Fruit fly (Drosophila melanogaster) whole organism, larva: ENCODE data around the gene Nhe3.

Experiments
- noc ChIP-seq: fragments of 200-800 bp; sonication (Bioruptor generic); optimal IDR thresholded peaks from 3 replicates; lab custom pipeline; 2019; ENCODE audit warnings: missing biosample characterization, mild to moderate bottlenecking, missing genetic modification characterization, moderate library complexity

Gene Nhe3

DNA sequence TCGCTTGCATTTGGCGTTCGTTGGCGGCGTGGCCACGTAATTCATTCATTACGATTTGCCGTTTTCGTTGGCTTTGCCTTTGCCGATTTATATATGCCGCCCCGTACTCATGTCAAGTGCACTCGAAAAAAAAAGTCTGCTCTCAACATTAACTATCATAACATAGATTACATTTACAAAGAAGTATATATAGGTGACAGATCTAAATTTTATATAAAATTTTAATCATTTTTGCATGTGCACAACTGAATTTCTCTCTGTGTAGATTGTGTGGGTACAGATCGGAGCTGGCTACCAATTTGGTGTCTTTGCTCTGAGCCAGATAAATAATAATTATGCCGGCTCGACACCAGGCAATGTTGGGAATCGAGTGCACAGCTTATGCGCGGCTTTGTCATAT, 14.2 kb upstream of the Nhe3 start:
- TF ChIP-seq noc (tag; lab: Kevin White, UChicago) = no peak

DNA sequence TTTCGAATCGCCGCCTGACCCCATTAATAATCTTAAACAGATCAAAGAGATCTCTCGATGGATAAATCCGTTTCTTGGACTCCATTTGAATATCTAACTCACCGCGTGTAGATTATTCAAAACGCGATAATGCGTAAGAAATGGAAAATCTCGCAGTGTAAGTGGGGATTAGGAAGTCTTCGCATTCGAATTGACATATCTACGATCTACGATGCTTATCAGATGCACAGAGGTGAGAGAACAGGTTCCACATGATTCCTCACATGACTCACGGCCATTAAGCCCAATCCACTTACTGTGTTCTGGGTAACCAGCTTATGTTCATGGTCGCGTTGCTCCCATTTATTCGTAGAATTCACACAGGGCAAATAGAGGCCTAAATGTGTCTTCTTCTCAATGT, 12.1 kb upstream of the Nhe3 start:
- TF ChIP-seq noc (tag; lab: Kevin White, UChicago) = no peak

DNA sequence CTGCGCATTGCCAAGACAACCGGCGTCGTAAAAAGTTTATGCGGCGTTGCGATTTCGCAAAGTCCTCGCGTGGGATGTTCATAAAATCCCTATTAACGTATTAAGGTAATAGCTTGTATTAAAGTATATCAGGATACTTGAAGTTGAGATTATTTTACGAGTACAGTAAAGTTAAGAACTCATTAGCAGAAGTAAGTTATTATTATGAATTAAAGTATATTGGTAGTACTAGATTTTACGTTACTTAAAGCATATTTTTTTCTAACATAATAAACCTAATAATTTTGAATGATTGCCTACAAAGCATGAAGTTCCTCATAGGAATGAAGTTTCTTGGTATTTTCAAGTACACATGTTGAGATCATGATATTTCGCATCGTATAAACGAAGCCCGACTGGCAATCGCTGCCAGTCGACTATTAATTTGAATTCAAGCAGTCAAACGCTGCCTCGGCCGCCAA, 9.7 kb upstream of the Nhe3 start:
- TF ChIP-seq noc (tag; lab: Kevin White, UChicago) = peak; percentile 48

DNA sequence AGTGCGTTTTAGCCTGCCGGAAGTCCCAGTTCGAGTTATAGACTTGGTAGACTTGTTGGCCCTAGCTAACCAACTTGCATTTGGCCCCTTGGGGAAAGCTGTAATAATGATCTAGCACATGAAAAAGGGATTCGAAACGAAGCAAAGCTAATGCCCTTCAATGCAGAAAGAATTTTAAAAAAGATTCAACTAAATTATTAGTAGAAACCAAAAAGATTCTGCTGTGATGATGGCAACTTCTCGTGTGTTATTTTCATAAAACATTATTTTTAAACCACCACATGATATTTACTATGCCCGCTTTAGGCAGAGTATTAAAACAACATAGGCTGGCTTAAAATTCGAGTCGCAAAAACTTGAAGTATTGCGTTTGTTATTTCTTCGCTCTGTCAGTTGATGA, 7.9 kb upstream of the Nhe3 start:
- TF ChIP-seq noc (tag; lab: Kevin White, UChicago) = no peak

DNA sequence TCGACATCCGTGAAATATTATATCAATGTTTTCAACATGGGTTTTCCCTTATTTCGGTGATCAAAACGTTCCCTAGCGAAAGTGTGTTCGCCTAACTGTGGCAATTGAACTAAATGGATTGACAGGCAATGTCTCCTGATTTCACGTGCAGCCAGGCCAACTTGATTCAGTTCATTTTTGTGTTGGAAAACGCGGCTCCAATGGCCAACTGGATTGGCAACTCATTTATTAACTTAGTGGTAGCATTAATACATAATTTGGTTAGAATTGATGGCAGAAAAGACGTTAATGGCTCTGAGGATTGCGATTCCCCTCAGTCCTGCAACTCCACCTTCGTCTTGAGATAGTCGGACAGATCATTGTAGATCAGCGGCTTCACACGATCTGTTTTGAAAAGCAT, 2.4 kb upstream of the Nhe3 start, which contains the start of gene CG11327:
Gene CG11327, minus strand, starts transcription at position 101 of the 400 bp plus-strand sequence.
- TF ChIP-seq noc (tag; lab: Kevin White, UChicago) = no peak

DNA sequence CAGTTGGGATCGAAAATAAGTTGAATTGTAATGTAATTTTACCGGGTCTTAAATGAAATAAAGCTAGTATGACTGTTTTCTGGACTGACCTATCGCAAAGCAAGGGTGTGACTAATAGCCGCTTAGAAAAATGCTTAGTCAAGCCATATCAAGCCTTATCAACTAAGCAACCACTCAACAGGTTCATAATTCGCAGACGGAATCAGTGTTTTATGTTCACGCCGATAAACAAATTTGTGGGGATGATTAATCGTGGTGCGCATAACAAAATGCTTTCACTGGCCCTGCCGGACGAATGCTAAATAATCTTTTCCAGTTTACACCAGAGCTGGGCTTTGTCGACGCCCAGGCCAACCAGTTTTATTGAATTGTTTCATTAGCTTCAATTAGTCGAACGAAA, 1.3 kb downstream of the Nhe3 start:
- TF ChIP-seq noc (tag; lab: Kevin White, UChicago) = peak; percentile 47

DNA sequence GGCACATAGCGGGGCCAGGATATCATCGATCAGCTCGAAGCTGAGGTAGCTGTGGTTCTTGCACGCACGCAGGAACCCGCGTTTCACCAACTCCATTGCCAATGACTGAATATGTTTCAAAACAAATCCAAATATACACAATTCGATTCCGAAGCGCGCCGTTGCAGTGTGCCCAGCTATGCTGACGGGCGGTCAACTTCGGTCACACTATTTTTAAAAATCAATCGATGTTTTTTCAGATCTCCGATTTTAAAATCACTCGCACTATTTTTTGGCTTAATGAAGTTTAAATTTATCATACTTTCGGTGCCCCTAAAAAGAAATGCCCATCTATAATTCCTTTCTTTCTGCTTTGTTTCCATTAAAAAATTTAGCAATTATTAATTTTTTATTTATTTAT, 6.7 kb downstream of the Nhe3 start, which contains the start of gene Nse1:
Gene Nse1, minus strand, starts transcription at position 173 of the 400 bp plus-strand sequence.
- TF ChIP-seq noc (tag; lab: Kevin White, UChicago) = no peak

DNA sequence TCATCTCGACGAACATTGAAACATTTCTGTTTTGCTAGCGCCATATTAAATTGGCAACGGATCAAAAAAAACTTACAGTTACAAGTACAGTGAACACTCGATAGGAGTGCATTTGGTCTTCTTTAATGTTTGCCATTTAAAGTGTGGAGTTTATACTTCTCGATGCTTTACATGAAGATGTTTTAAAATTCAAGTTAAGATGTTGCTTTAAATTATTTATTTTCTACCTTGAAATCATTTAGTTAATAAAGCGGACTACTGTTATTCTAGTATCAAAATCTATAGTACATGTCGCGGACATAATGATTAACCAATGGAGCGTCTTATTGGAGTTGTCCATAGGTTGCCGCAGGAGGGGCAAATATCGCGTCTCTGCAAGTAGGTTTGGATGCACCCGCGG, 7.6 kb downstream of the Nhe3 start, which contains the start of gene cort:
Gene cort, minus strand, starts transcription at position 101 of the 400 bp plus-strand sequence.
- no peak for TF ChIP-seq noc (tag; lab: Kevin White, UChicago)

DNA sequence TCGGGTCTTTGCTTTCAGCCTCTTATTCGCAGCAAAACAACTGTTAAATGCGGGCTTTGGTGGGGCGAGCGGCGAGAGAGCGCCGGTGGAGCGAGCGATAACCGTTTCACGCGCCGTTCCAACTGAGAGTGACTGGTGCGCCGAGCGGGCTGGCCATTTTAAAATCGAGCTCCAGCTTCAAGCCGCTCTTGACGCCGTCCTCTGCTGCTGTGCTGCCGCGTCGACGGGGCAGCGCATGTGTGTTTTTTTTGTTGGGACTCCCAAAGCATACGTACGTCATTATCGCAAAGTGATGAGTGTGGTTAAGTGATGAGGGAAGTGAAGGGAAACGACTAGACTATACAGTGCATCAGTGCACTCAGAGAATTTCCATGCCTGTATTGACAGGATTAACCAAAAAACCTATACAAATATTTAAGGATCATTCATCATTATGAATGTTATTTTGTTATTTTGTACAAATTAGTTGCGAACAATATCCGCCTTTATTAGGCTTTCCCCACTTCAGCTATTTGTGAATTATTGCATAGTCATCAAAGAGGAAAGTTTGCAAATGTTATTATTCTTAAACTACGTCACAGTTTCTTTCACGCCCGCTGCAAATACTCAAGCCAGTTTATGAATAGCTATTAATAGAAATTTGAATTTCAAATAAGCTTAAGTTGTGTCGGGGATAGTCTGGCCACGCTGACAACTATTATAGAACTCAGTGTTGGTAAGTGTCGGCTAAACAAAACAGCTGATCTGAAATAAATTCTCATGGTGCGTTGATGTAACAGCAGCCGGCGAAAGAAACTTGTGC, 10.8 kb downstream of the Nhe3 start, which contains the start of gene Spn27A:
Gene Spn27A, minus strand, starts transcription at position 137 of the 802 bp plus-strand sequence.
- peak; percentile 17 for TF ChIP-seq noc (tag; lab: Kevin White, UChicago)

DNA sequence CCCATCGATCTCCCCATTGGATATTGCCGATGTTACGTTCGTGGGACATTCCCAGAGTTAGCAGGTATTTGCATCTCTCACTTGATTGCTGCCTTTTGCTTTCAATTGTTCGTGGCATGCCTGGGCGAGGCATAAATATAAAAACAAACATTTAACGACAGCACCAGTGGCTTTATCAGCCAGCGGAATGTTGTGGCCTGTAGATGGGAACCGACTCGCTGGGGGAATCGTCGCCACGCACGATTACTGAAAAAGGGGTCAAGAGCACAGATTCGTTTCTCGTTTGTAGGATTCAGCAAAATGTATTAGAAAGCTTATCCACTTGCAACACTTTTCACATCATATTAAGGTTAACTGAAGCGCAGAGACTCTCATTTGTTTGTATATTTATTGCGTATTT, 12.8 kb downstream of the Nhe3 start:
- no peak for TF ChIP-seq noc (tag; lab: Kevin White, UChicago)

DNA sequence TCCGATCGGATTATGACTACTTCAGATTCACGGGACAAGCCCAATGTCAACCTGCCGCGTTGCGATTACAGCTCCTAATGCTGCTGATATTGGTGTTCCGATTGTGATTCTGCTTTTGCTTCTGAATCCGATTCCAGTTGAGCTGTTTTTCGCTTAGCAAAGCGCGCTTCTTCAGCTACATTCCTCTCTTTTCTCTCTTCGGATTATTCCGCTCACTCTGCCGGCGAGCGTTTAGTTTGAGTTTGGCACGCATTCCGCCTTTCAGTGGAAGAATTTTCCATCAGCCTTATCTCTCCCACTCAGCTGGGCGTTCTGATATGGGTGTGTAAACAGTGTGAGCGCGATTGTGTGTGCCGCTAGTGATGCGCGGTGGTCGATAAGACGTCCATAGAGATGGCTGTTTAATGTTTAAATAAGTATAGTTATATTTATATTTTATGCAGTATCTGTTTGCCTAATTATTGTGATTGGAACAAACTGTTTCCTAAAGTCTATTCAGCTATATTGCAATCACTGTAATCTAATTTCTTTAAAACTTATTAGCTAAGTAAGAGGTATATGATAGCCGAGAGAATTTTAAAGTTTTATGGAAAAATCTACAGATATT, 16.3 kb downstream of the Nhe3 start, which contains the start of gene Galt:
Gene Galt, minus strand, starts transcription at position 315 of the 607 bp plus-strand sequence.
- no peak for TF ChIP-seq noc (tag; lab: Kevin White, UChicago)

DNA sequence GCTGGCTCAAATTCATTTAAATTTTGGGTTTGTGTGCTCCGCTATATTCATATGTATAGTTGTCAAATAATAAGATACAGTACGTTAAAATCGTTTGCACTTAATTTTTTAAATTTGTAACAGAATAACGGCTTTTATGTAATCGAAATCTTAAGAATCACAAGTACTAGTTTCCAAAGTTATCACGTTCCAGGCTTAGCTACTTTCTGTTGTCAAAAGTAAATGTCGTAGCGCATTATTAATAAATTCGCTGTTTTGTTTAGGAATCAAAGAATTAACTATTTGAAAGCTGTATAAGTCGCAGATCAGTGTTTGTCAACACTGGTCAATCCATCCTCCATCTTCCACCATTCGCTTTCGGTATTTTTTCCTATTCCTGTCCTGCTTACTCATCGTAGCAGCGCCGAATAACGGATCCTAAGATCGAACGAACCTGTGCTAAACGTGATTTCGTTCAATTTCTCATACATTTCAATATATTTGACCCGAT, 20.6 kb downstream of the Nhe3 start, which contains the start of the genes CG13771, CG34310 and cup:
Gene CG13771, minus strand, starts transcription at position 51 of the 490 bp plus-strand sequence.
Gene CG34310, plus strand, starts transcription at position 103 of the 490 bp plus-strand sequence.
Gene cup, plus strand, starts transcription at position 103 of the 490 bp plus-strand sequence.
- no peak for TF ChIP-seq noc (tag; lab: Kevin White, UChicago)

DNA sequence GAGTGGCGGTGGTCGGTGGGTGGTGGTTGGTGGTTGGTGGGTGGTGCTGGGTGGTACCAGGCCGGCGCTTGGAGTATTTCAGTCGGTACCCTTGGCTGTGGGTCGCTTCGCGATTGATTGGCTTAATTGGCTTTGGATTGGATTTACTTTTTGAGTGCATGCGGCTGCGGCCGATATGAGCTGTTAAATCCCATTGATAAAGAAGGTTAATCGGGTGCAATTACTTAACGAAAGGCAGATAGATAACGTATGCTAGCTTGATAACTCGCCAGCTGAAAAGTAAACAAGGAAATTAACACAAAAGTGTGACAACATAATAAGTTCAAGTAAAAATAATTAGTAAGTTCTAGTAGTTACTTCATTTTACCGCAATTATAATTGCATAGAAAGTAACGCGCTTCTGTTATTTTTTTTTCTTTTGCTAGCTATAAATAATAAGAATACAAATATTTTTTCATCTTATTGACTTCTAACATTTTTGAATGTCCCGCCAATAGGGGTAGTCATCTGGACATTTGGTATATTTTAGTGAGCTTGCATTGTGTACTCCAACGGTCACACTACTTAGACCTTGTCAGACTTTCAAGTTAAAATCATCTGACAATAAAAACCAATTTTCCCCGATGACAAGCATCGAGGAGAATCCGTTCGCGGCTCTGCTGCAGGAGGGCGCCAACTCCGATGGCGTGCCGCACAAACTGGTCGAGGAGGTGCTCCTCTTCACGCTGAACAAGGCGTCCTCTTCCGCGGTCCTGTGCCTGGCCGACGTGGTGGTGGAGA, 26.0 kb downstream of the Nhe3 start, which contains the start of the genes CG31636 and Ube4A:
Gene CG31636, minus strand, starts transcription at position 184 of the 780 bp plus-strand sequence.
Gene Ube4A, plus strand, starts transcription at position 549 of the 780 bp plus-strand sequence.
- no peak for TF ChIP-seq noc (tag; lab: Kevin White, UChicago)

DNA sequence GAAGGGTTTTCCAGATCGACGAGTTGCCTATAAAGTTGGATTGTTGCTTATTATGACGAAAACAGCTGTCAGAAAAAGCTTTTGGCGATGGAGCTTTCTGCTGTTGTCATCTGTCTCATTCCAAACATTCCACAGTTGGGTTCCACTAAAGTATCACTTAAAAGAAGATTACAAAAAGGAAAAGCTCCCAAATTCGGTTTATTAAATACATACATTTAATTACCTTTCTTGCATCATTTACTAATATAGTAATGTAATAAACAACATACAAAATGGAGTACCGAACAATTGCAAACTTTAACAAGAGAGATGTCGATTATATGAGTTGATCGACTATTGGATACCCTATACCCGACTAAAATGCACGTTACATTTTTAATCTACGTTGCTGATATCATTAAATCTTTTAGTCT, 27.9 kb downstream of the Nhe3 start, which contains the start of gene CG31633:
Gene CG31633, minus strand, starts transcription at position 58 of the 413 bp plus-strand sequence.
- no peak for TF ChIP-seq noc (tag; lab: Kevin White, UChicago)
